Worm (Caenorhabditis elegans) whole organism, L4 larva: ENCODE data around the gene Y41D4A.1.

ENCODE experiments used
- mes-2 ChIP-seq: sonication (generic microtip); optimal IDR thresholded peaks from 2 replicates; lab custom pipeline; 2016; ENCODE audit warnings: missing genotype, mild to moderate bottlenecking, missing genetic modification characterization, missing compliant biosample characterization; ENCODE audit not compliant: poor library complexity, severe bottlenecking

Gene Y41D4A.1

ce11 chrIV:1824065-1824531 is 52.2 kb downstream of the Y41D4A.1 start, which contains the start of gene cmk-1 (continued):
- peak; percentile 11 for TF ChIP-seq mes-2 (tag; lab: Kevin White, UChicago)
- TF ChIP-seq, all 104 proteins: peak for 20
